Worm (Caenorhabditis elegans): ENCODE results near the gene mcm-2.
A peak's percentile ranks its signal among the peaks of the same experiment; 100 is the strongest.

The mcm-2 gene

ce11 chrII:12050607-12051006 lies 44.2 kb upstream of the mcm-2 start:
- TF ChIP-seq skn-1 (tag; optimal IDR thresholded peaks at IDR 0.05): no peak
- TF ChIP-seq nhr-12 (tag; optimal IDR thresholded peaks at IDR 0.05): no peak
- TF ChIP-seq mdl-1 (tag; optimal IDR thresholded peaks at IDR 0.05): peak in 1 of 2 experiments; percentile 40
- TF ChIP-seq egl-27 (tag; optimal IDR thresholded peaks at IDR 0.05): no peak
- TF ChIP-seq nhr-23 (tag; optimal IDR thresholded peaks at IDR 0.05): no peak
- TF ChIP-seq unc-39 (tag; optimal IDR thresholded peaks at IDR 0.05): no peak
- peak; percentile 3 for TF ChIP-seq sma-3 (GFP tag; optimal IDR thresholded peaks at IDR 0.05)
- no peak for TF ChIP-seq dmd-4 (tag; optimal IDR thresholded peaks at IDR 0.05)
- no peak for TF ChIP-seq aly-2 (tag; optimal IDR thresholded peaks at IDR 0.05)
- TF ChIP-seq lin-11 (tag; optimal IDR thresholded peaks at IDR 0.05): no peak
- TF ChIP-seq unc-55 (GFP tag; optimal IDR thresholded peaks at IDR 0.05): no peak
- no peak for TF ChIP-seq elt-1 (tag; optimal IDR thresholded peaks at IDR 0.05)
- TF ChIP-seq nhr-237 (tag; optimal IDR thresholded peaks at IDR 0.05): no peak
- TF ChIP-seq ztf-4 (tag; optimal IDR thresholded peaks at IDR 0.05): no peak
- TF ChIP-seq ama-1 (optimal IDR thresholded peaks at IDR 0.05): no peak
- no peak for TF ChIP-seq ceh-16 (tag; optimal IDR thresholded peaks at IDR 0.05)
- no peak for TF ChIP-seq lin-13 (GFP tag; optimal IDR thresholded peaks at IDR 0.05)
- no peak for TF ChIP-seq zag-1 (tag; optimal IDR thresholded peaks at IDR 0.05)
- peak; percentile 60 for TF ChIP-seq crh-2 (tag; optimal IDR thresholded peaks at IDR 0.05)
- TF ChIP-seq nhr-77 (tag; optimal IDR thresholded peaks at IDR 0.05): no peak
- TF ChIP-seq ZK546.5 (tag; optimal IDR thresholded peaks at IDR 0.05): no peak
- TF ChIP-seq nhr-10 (tag; optimal IDR thresholded peaks at IDR 0.05): no peak
- no peak for TF ChIP-seq Y55F3AM.14 (GFP tag; optimal IDR thresholded peaks at IDR 0.05)
- TF ChIP-seq nhr-25 (tag; optimal IDR thresholded peaks at IDR 0.05): peak; percentile 76
- TF ChIP-seq lin-39 (tag; optimal IDR thresholded peaks at IDR 0.05): no peak
- TF ChIP-seq mbf-1 (tag; optimal IDR thresholded peaks at IDR 0.05): no peak
- TF ChIP-seq nhr-21 (tag; optimal IDR thresholded peaks at IDR 0.05): peak; percentile 82
- peak; percentile 81 for TF ChIP-seq sma-9 (GFP tag; optimal IDR thresholded peaks at IDR 0.05)
- no peak for TF ChIP-seq sma-9 (tag; optimal IDR thresholded peaks at IDR 0.05)
- peak; percentile 97 for TF ChIP-seq nhr-129 (tag; optimal IDR thresholded peaks at IDR 0.05)
- no peak for TF ChIP-seq mab-5 (tag; optimal IDR thresholded peaks at IDR 0.05)
- TF ChIP-seq C34F6.9 (tag; optimal IDR thresholded peaks at IDR 0.05): no peak
- no peak for TF ChIP-seq unc-62 (GFP tag; optimal IDR thresholded peaks at IDR 0.05)
- TF ChIP-seq fos-1 (tag; optimal IDR thresholded peaks at IDR 0.05): no peak
- no peak for TF ChIP-seq ztf-1 (GFP tag; conservative IDR thresholded peaks at IDR 0.05)
- TF ChIP-seq elt-3 (tag; optimal IDR thresholded peaks at IDR 0.05): no peak
- no peak for TF ChIP-seq snpc-4 (tag; optimal IDR thresholded peaks at IDR 0.05)
- TF ChIP-seq ztf-11 (tag; optimal IDR thresholded peaks at IDR 0.05): no peak
- TF ChIP-seq nhr-11 (tag; optimal IDR thresholded peaks at IDR 0.05): no peak
- peak in 1 of 2 experiments; percentile 24 for TF ChIP-seq lsy-2 (tag; optimal IDR thresholded peaks at IDR 0.05)
- TF ChIP-seq sem-4 (tag; optimal IDR thresholded peaks at IDR 0.05): no peak
- no peak for TF ChIP-seq peb-1 (tag; optimal IDR thresholded peaks at IDR 0.05)
- TF ChIP-seq R02D3.7 (tag; optimal IDR thresholded peaks at IDR 0.05): no peak
- no peak for TF ChIP-seq alr-1 (tag; optimal IDR thresholded peaks at IDR 0.05)
- TF ChIP-seq blmp-1 (tag; optimal IDR thresholded peaks at IDR 0.05; ENCODE audit: insufficient read depth): no peak
- TF ChIP-seq gmeb-1 (tag; optimal IDR thresholded peaks at IDR 0.05): peak; percentile 18
- TF ChIP-seq ceh-82 (tag; optimal IDR thresholded peaks at IDR 0.05): no peak
- no peak for TF ChIP-seq nhr-6 (tag; optimal IDR thresholded peaks at IDR 0.05)
- TF ChIP-seq F13H6.1 (tag; optimal IDR thresholded peaks at IDR 0.05): no peak

ce11 chrII:12049281-12049680 lies 42.9 kb upstream of the mcm-2 start, which contains the start of gene nadk-2:
Gene nadk-2 (plus strand): TSS chrII:12049581.
- no peak for TF ChIP-seq peb-1 (tag; optimal IDR thresholded peaks at IDR 0.05)

All from whole organism, L2 larva.